Fruit fly (Drosophila melanogaster) whole organism, embryonic: Measurements from ENCODE around the gene Fie.

Experiments used
- B-H2 ChIP-seq: fragments of 200-800 bp; sonication (Bioruptor generic); optimal IDR thresholded peaks from 2 replicates; lab custom pipeline; 2018; ENCODE audit warnings: missing biosample characterization, mild to moderate bottlenecking, missing genetic modification characterization
- Bgb ChIP-seq: fragments of 200-800 bp; sonication (Bioruptor generic); IDR thresholded peaks from 2 replicates; pipeline ENCODE4 v1.3.6; 2022; ENCODE audit warnings: missing biosample characterization, missing genetic modification characterization; ENCODE audit not compliant: partially characterized antibody
- BtbVII ChIP-seq: fragments of 200-800 bp; sonication (Bioruptor generic); optimal IDR thresholded peaks from 3 replicates; lab custom pipeline; 2017; ENCODE audit warnings: missing biosample characterization, mild to moderate bottlenecking, missing genetic modification characterization
- CG11085 ChIP-seq: fragments of 200-800 bp; sonication (Bioruptor generic); IDR thresholded peaks from 2 replicates; pipeline ENCODE4 v1.3.6; 2022; ENCODE audit warnings: missing biosample characterization, missing genetic modification characterization
- CG11247 ChIP-seq: fragments of 200-800 bp; sonication (Bioruptor generic); IDR thresholded peaks from 2 replicates; pipeline ENCODE4 v1.3.6; 2022; ENCODE audit warnings: missing biosample characterization, missing genetic modification characterization
- CG12155 ChIP-seq: fragments of 200-800 bp; sonication (Bioruptor generic); optimal IDR thresholded peaks from 3 replicates; lab custom pipeline; 2016; ENCODE audit warnings: missing biosample characterization, missing genetic modification characterization
- CG12769 ChIP-seq: fragments of 200-800 bp; sonication (Bioruptor generic); optimal IDR thresholded peaks from 2 replicates; lab custom pipeline; 2019; ENCODE audit warnings: missing biosample characterization, mild to moderate bottlenecking, missing genetic modification characterization, moderate library complexity
- CG14441 ChIP-seq: fragments of 200-800 bp; sonication (Bioruptor generic); IDR thresholded peaks from 2 replicates; pipeline ENCODE4 v1.3.6; 2022; ENCODE audit warnings: missing biosample characterization, missing genetic modification characterization
- CG15269 ChIP-seq: fragments of 200-800 bp; sonication (Bioruptor generic); optimal IDR thresholded peaks from 2 replicates; lab custom pipeline; 2018; ENCODE audit warnings: missing biosample characterization, mild to moderate bottlenecking, missing genetic modification characterization, moderate library complexity
- CG16813 ChIP-seq: fragments of 200-800 bp; sonication (Bioruptor generic); IDR thresholded peaks from 3 replicates; pipeline ENCODE4 v1.3.6; 2022; ENCODE audit warnings: missing biosample characterization, missing genetic modification characterization; ENCODE audit not compliant: partially characterized antibody
- CG18619 ChIP-seq: fragments of 200-800 bp; sonication (Bioruptor generic); optimal IDR thresholded peaks from 3 replicates; lab custom pipeline; 2017; ENCODE audit warnings: missing biosample characterization, mild to moderate bottlenecking, missing genetic modification characterization
- CG33557 ChIP-seq: fragments of 200-800 bp; sonication (Bioruptor generic); optimal IDR thresholded peaks from 2 replicates; lab custom pipeline; 2019; ENCODE audit warnings: missing biosample characterization, mild to moderate bottlenecking, missing genetic modification characterization, moderate library complexity
- CG34422 ChIP-seq: fragments of 200-800 bp; sonication (Bioruptor generic); IDR thresholded peaks from 3 replicates; pipeline ENCODE4 v1.3.6; 2022; ENCODE audit warnings: missing biosample characterization, missing genetic modification characterization
- CG7357 ChIP-seq: fragments of 200-800 bp; sonication (Bioruptor generic); IDR thresholded peaks from 3 replicates; pipeline ENCODE4 v1.3.6; 2022; ENCODE audit warnings: missing biosample characterization, missing genetic modification characterization
- CG7963 ChIP-seq: fragments of 200-800 bp; sonication (Bioruptor generic); IDR thresholded peaks from 3 replicates; pipeline ENCODE4 v1.3.6; 2022; ENCODE audit warnings: missing biosample characterization, missing genetic modification characterization; ENCODE audit not compliant: partially characterized antibody
- CG9797 ChIP-seq: fragments of 200-800 bp; sonication (Bioruptor generic); optimal IDR thresholded peaks from 3 replicates; lab custom pipeline; 2018; ENCODE audit warnings: missing biosample characterization, mild to moderate bottlenecking, missing genetic modification characterization
- CG9932 ChIP-seq: fragments of 200-800 bp; sonication (Bioruptor generic); IDR thresholded peaks from 2 replicates; pipeline ENCODE4 v1.3.6; 2022; ENCODE audit warnings: missing biosample characterization, missing genetic modification characterization
- Dp ChIP-seq: fragments of 200-800 bp; sonication (Bioruptor generic); optimal IDR thresholded peaks from 2 replicates; lab custom pipeline; 2018; ENCODE audit warnings: missing biosample characterization, mild to moderate bottlenecking, missing genetic modification characterization, moderate library complexity
- E2f2 ChIP-seq: fragments of 200-800 bp; sonication (Bioruptor generic); IDR thresholded peaks from 2 replicates; pipeline ENCODE4 v1.3.6; 2022; ENCODE audit warnings: missing biosample characterization, missing genetic modification characterization
- Gsc ChIP-seq: fragments of 200-800 bp; sonication (Bioruptor generic); IDR thresholded peaks from 2 replicates; pipeline ENCODE4 v1.3.6; 2022; ENCODE audit warnings: missing biosample characterization, missing genetic modification characterization
- H2.0 ChIP-seq: fragments of 200-800 bp; sonication (Bioruptor generic); IDR thresholded peaks from 2 replicates; pipeline ENCODE4 v1.3.6; 2022; ENCODE audit warnings: missing biosample characterization, missing genetic modification characterization
- Lhr ChIP-seq: fragments of 200-800 bp; sonication (Bioruptor generic); optimal IDR thresholded peaks from 3 replicates; lab custom pipeline; 2017; ENCODE audit warnings: mild to moderate bottlenecking, missing biosample characterization, missing genetic modification reagents, missing genetic modification characterization
- MBD-R2 ChIP-seq: fragments of 200-800 bp; sonication (Bioruptor generic); IDR thresholded peaks from 2 replicates; pipeline ENCODE4 v1.3.6; 2022; ENCODE audit warnings: missing biosample characterization, missing genetic modification characterization
- MTF-1 ChIP-seq: fragments of 200-800 bp; sonication (Bioruptor generic); optimal IDR thresholded peaks from 2 replicates; lab custom pipeline; 2018; ENCODE audit warnings: missing biosample characterization, mild to moderate bottlenecking, missing genetic modification characterization, borderline replicate concordance
- NFAT ChIP-seq: fragments of 200-800 bp; sonication (Bioruptor generic); IDR thresholded peaks from 2 replicates; pipeline ENCODE4 v1.3.6; 2022; ENCODE audit warnings: missing biosample characterization, missing genetic modification characterization
- Opbp ChIP-seq: fragments of 200-800 bp; sonication (Bioruptor generic); IDR thresholded peaks from 3 replicates; pipeline ENCODE4 v1.3.6; 2022; ENCODE audit warnings: missing biosample characterization, missing genetic modification characterization; ENCODE audit not compliant: partially characterized antibody
- Pdp1 ChIP-seq, 2 experiments: fragments of 200-800 bp; sonication (Bioruptor generic); optimal IDR thresholded peaks; 3 replicates each; lab custom pipeline; 2016; ENCODE audit warnings: missing biosample characterization in 2 of 2, missing genetic modification characterization in 2 of 2, mild to moderate bottlenecking in 1 of 2, moderate library complexity in 1 of 2
- Rfx ChIP-seq: fragments of 200-800 bp; sonication (Bioruptor generic); IDR thresholded peaks from 2 replicates; pipeline ENCODE4 v1.3.6; 2022; ENCODE audit warnings: missing biosample characterization, missing genetic modification characterization
- Sry-β ChIP-seq: fragments of 200-800 bp; sonication (Bioruptor generic); optimal IDR thresholded peaks from 2 replicates; lab custom pipeline; 2018; ENCODE audit warnings: missing biosample characterization, mild to moderate bottlenecking, missing genetic modification characterization, moderate library complexity
- Xrp1 ChIP-seq: fragments of 200-800 bp; sonication (Bioruptor generic); IDR thresholded peaks from 2 replicates; pipeline ENCODE4 v1.3.6; 2022; ENCODE audit warnings: missing biosample characterization, missing genetic modification characterization
- amos ChIP-seq: fragments of 200-800 bp; sonication (Bioruptor generic); IDR thresholded peaks from 2 replicates; pipeline ENCODE4 v1.3.6; 2022; ENCODE audit warnings: missing biosample characterization, missing genetic modification characterization; ENCODE audit not compliant: partially characterized antibody
- ci ChIP-seq: fragments of 200-800 bp; sonication (Bioruptor generic); IDR thresholded peaks from 3 replicates; pipeline ENCODE4 v1.3.6; 2022; ENCODE audit warnings: missing biosample characterization, missing genetic modification characterization
- dmrt11E ChIP-seq: fragments of 200-800 bp; sonication (Bioruptor generic); optimal IDR thresholded peaks from 3 replicates; lab custom pipeline; 2018; ENCODE audit warnings: missing biosample characterization, mild to moderate bottlenecking, missing genetic modification characterization, moderate library complexity
- eve ChIP-seq, 2 experiments: fragments of >200 bp; optimal IDR thresholded peaks; 2 replicates each; lab custom pipeline; 2017; ENCODE audit warnings: missing biosample characterization in 2 of 2, missing genetic modification characterization in 2 of 2
- gfzf ChIP-seq: fragments of 200-800 bp; sonication (Bioruptor generic); optimal IDR thresholded peaks from 2 replicates; lab custom pipeline; 2016; ENCODE audit warnings: missing biosample characterization, mild to moderate bottlenecking, missing genetic modification characterization, moderate library complexity
- ind ChIP-seq: fragments of 200-800 bp; sonication (Bioruptor generic); optimal IDR thresholded peaks from 3 replicates; lab custom pipeline; 2016; ENCODE audit warnings: missing biosample characterization, missing genetic modification characterization
- jumu ChIP-seq: fragments of 200-800 bp; sonication (Bioruptor generic); optimal IDR thresholded peaks from 3 replicates; lab custom pipeline; 2016; ENCODE audit warnings: missing biosample characterization, missing genetic modification characterization
- lilli ChIP-seq: fragments of 200-800 bp; sonication (Bioruptor generic); optimal IDR thresholded peaks from 3 replicates; lab custom pipeline; 2016; ENCODE audit warnings: missing biosample characterization, missing genetic modification characterization
- mam ChIP-seq: fragments of 200-800 bp; sonication (Bioruptor generic); optimal IDR thresholded peaks from 3 replicates; lab custom pipeline; 2016; ENCODE audit warnings: missing biosample characterization, missing genetic modification characterization
- mirr ChIP-seq: fragments of 200-800 bp; sonication (Bioruptor generic); optimal IDR thresholded peaks from 3 replicates; lab custom pipeline; 2018; ENCODE audit warnings: missing biosample characterization, mild to moderate bottlenecking, missing genetic modification characterization
- nom ChIP-seq: fragments of 200-800 bp; sonication (Bioruptor generic); optimal IDR thresholded peaks from 2 replicates; lab custom pipeline; 2017; ENCODE audit warnings: missing biosample characterization, missing genetic modification characterization, mild to moderate bottlenecking, moderate library complexity, missing genetic modification reagents
- pita ChIP-seq: fragments of 200-800 bp; sonication (Bioruptor generic); optimal IDR thresholded peaks from 2 replicates; lab custom pipeline; 2017; ENCODE audit warnings: missing biosample characterization, mild to moderate bottlenecking, missing genetic modification characterization
- pnt ChIP-seq: fragments of 200-800 bp; sonication (Bioruptor generic); optimal IDR thresholded peaks from 3 replicates; lab custom pipeline; 2016; ENCODE audit warnings: missing biosample characterization, missing genetic modification characterization
- pzg ChIP-seq: fragments of 200-800 bp; sonication (Bioruptor generic); optimal IDR thresholded peaks from 3 replicates; lab custom pipeline; 2018; ENCODE audit warnings: missing biosample characterization, mild to moderate bottlenecking, missing genetic modification characterization, moderate library complexity
- slbo ChIP-seq: fragments of 200-800 bp; sonication (Bioruptor generic); IDR thresholded peaks from 2 replicates; pipeline ENCODE4 v1.3.6; 2022; ENCODE audit warnings: missing biosample characterization, missing genetic modification characterization
- ssp ChIP-seq: fragments of 200-800 bp; sonication (Bioruptor generic); IDR thresholded peaks from 2 replicates; pipeline ENCODE4 v1.3.6; 2022; ENCODE audit warnings: missing biosample characterization, missing genetic modification characterization
- stwl ChIP-seq: fragments of 200-800 bp; sonication (Bioruptor generic); optimal IDR thresholded peaks from 3 replicates; lab custom pipeline; 2018; ENCODE audit warnings: missing biosample characterization, mild to moderate bottlenecking, missing genetic modification characterization, moderate library complexity
- sug ChIP-seq: fragments of 200-800 bp; optimal IDR thresholded peaks from 2 replicates; lab custom pipeline; 2019; ENCODE audit warnings: missing biosample characterization, mild to moderate bottlenecking, missing genetic modification characterization, moderate library complexity
- z ChIP-seq: fragments of 200-800 bp; sonication (Bioruptor generic); IDR thresholded peaks from 3 replicates; pipeline ENCODE4 v1.3.6; 2022; ENCODE audit warnings: missing biosample characterization, missing genetic modification characterization

Fie gene

DNA sequence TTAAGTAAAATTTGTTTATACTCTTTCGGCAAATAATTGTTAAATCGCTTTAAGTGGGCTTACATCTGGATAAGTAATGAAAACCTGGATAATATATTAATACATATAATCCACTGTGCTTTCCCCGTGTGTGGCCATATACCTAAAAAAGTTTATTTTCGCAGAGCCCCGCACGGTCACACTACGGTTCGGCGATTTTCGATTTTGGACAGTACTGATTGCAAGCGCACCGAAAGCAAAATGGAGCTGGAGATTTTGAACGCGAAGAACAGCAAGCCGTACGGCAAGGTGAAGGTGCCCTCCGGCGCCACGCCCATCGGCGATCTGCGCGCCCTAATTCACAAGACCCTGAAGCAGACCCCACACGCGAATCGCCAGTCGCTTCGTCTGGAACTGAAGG, 10.9 kb downstream of the Fie start, which contains the start of gene Sc2:
Gene Sc2 (plus strand): TSS at position 192 of the 400 bp plus-strand sequence.
- TF ChIP-seq eve (GFP tag; optimal IDR thresholded peaks at IDR 0.05; lab: Kevin White, UChicago): no peak
- 0 out of 2 replicates have a peak, but pooled peaks have one; percentile 17 for TF ChIP-seq NFAT
- TF ChIP-seq MBD-R2 (GFP tag; lab: Robert Waterston, UW): peak; percentile 67
- TF ChIP-seq jumu (GFP tag; lab: Kevin White, UChicago): no peak
- 0 out of 2 replicates have a peak, but pooled peaks have one; percentile 21 for TF ChIP-seq CG11247 (GFP tag; lab: Robert Waterston, UW)
- peak; percentile 2 for TF ChIP-seq CG15269 (tag; lab: Kevin White, UChicago)
- peak; percentile 30 for TF ChIP-seq B-H2
- 0 out of 2 replicates have a peak, but pooled peaks have one; percentile 9 for TF ChIP-seq CG14441 (GFP tag; lab: Robert Waterston, UW)
- TF ChIP-seq Gsc (GFP tag; lab: Robert Waterston, UW): no peak
- no peak for TF ChIP-seq Xrp1 (GFP tag; lab: Robert Waterston, UW)
- TF ChIP-seq CG9797: peak; percentile 56
- TF ChIP-seq sug: peak; percentile 8
- TF ChIP-seq amos (GFP tag; lab: Robert Waterston, UW): peak; percentile 38; the same call in 1 of the 2 replicates
- TF ChIP-seq Opbp (GFP tag; lab: Robert Waterston, UW): 0 out of 3 replicates have a peak, but pooled peaks have one; percentile 38
- 0 out of 3 replicates have a peak, but pooled peaks have one; percentile 12 for TF ChIP-seq z (GFP tag; lab: Robert Waterston, UW)
- peak; percentile 21 for TF ChIP-seq nom (GFP tag; lab: Kevin White, UChicago)
- peak; percentile 29 for TF ChIP-seq MTF-1 (GFP tag; lab: Kevin White, UChicago)
- peak; percentile 42; the same call in 1 of the 2 replicates for TF ChIP-seq ssp
- no peak for TF ChIP-seq Sry-β (GFP tag; lab: Kevin White, UChicago)
- peak in 1 of 2 experiments; percentile 36 for TF ChIP-seq Pdp1 (GFP tag; optimal IDR thresholded peaks at IDR 0.05; lab: Kevin White, UChicago)
- TF ChIP-seq CG33557 (GFP tag; lab: Kevin White, UChicago): no peak
- 0 out of 3 replicates have a peak, but pooled peaks have one; percentile 4 for TF ChIP-seq CG7357 (GFP tag; lab: Robert Waterston, UW)
- peak; percentile 45 for TF ChIP-seq stwl (tag; lab: Kevin White, UChicago)
- TF ChIP-seq H2.0 (GFP tag; lab: Robert Waterston, UW): 0 out of 2 replicates have a peak, but pooled peaks have one; percentile 5
- peak; percentile 53; the same call in 1 of the 2 replicates for TF ChIP-seq slbo (GFP tag; lab: Robert Waterston, UW)
- no peak for TF ChIP-seq mam (GFP tag; lab: Kevin White, UChicago)
- peak; percentile 78 for TF ChIP-seq CG9932 (GFP tag; lab: Robert Waterston, UW)
- TF ChIP-seq CG34422: peak; percentile 31; the same call in 1 of the 3 replicates
- peak; percentile 49 for TF ChIP-seq E2f2 (GFP tag; lab: Robert Waterston, UW)
- TF ChIP-seq BtbVII (GFP tag; lab: Kevin White, UChicago): no peak
- peak; percentile 66 for TF ChIP-seq Rfx (GFP tag; lab: Robert Waterston, UW)
- TF ChIP-seq lilli (GFP tag; lab: Kevin White, UChicago): peak; percentile 41
- no peak for TF ChIP-seq mirr
- TF ChIP-seq CG11085: 0 out of 2 replicates have a peak, but pooled peaks have one; percentile 18
- peak; percentile 49 for TF ChIP-seq pzg (GFP tag; lab: Kevin White, UChicago)
- TF ChIP-seq Bgb (GFP tag; lab: Robert Waterston, UW): peak; percentile 55; the same call in 1 of the 2 replicates
- peak; percentile 28 for TF ChIP-seq CG12769 (tag; lab: Kevin White, UChicago)
- TF ChIP-seq ci (GFP tag; lab: Robert Waterston, UW): 0 out of 3 replicates have a peak, but pooled peaks have one; percentile 9
- TF ChIP-seq pnt (GFP tag; lab: Kevin White, UChicago): no peak
- TF ChIP-seq CG18619: no peak
- no peak for TF ChIP-seq ind (GFP tag; lab: Kevin White, UChicago)
- TF ChIP-seq CG16813 (GFP tag; lab: Robert Waterston, UW): 0 out of 3 replicates have a peak, but pooled peaks have one; percentile 16
- TF ChIP-seq Dp (GFP tag; lab: Kevin White, UChicago): peak; percentile 35
- TF ChIP-seq CG7963: 0 out of 3 replicates have a peak, but pooled peaks have one; percentile 53
- no peak for TF ChIP-seq pita
- TF ChIP-seq dmrt11E (tag; lab: Kevin White, UChicago): no peak
- TF ChIP-seq gfzf (GFP tag; lab: Kevin White, UChicago): peak; percentile 61
- peak; percentile 39 for TF ChIP-seq Lhr (GFP tag; lab: Kevin White, UChicago)
- TF ChIP-seq CG12155 (GFP tag; lab: Kevin White, UChicago): no peak
